Fruit fly (Drosophila melanogaster): ENCODE results near the gene mtm.

Gene mtm

DNA sequence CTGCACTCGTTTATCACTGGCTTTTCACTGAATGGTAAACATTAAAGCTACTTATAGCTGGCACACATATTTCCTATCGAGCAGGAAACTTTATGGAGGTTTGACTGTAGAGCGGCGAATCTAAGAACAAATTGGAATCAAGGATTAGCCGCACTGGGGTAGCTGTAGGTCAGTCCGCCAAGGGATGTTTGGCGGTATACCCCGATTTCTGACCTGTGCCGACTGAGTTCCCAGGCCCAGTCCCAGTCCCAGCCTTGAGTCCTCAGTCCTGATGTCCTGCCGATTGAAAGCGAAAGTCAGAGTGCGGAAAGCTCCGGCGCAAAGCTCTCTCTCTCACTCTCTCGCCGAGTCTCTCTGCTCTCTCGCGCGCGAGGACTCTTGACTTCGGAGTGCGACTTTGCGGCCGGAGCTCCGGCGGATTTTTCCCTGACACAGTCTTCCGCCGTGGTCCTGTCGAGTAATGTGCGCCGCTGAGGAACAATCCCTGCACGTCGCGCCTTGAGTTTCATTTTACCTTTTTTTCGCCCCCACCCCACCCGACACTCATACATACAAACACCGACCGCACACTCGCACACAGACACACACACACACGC lies 17.2 kb upstream of the mtm start, which contains the start of gene CG13995 (continued):
- TF ChIP-seq z (GFP tag; IDR thresholded peaks at IDR 0.05) (no peak), CG8388 (GFP tag; optimal IDR thresholded peaks at IDR 0.05) (no peak), Nf-YC (tag; optimal IDR thresholded peaks at IDR 0.05) (no peak), Atf6 (GFP tag; IDR thresholded peaks at IDR 0.05) (no peak), p53 (GFP tag; optimal IDR thresholded peaks at IDR 0.05) (no peak), Nf-YB (GFP tag; optimal IDR thresholded peaks at IDR 0.05) (no peak), Ada2b (GFP tag; IDR thresholded peaks at IDR 0.05) (no peak), CG13894 (tag; optimal IDR thresholded peaks at IDR 0.05) (peak; percentile 100), crol (GFP tag; IDR thresholded peaks at IDR 0.05) (no peak), Dp (GFP tag; optimal IDR thresholded peaks at IDR 0.05) (no peak), crc (GFP tag; optimal IDR thresholded peaks at IDR 0.05) (no peak), CG1529 (GFP tag; optimal IDR thresholded peaks at IDR 0.05) (no peak), sd (tag; optimal IDR thresholded peaks at IDR 0.05) (no peak), CG18599 (GFP tag; optimal IDR thresholded peaks at IDR 0.05) (peak; percentile 7), nmo (GFP tag; optimal IDR thresholded peaks at IDR 0.05) (no peak), Mrtf (GFP tag; IDR thresholded peaks at IDR 0.05) (no peak), Trl (optimal IDR thresholded peaks at IDR 0.05) (peak in 1 of 2 experiments; percentile 71), Trl (GFP tag; optimal IDR thresholded peaks at IDR 0.05) (no peak), Mad (GFP tag; optimal IDR thresholded peaks at IDR 0.05) (no peak), Asciz (GFP tag; optimal IDR thresholded peaks at IDR 0.05) (no peak), CG9932 (GFP tag; IDR thresholded peaks at IDR 0.05) (no peak), ap (GFP tag; IDR thresholded peaks at IDR 0.05) (no peak), CG10274 (GFP tag; optimal IDR thresholded peaks at IDR 0.05) (no peak), CG8478 (optimal IDR thresholded peaks at IDR 0.05) (no peak), row (GFP tag; IDR thresholded peaks at IDR 0.05) (peak; percentile 12; the same call in 1 of the 3 replicates), fd102C (GFP tag; optimal IDR thresholded peaks at IDR 0.05) (no peak), CG6765 (GFP tag; optimal IDR thresholded peaks at IDR 0.05) (no peak), Doc3 (GFP tag; IDR thresholded peaks at IDR 0.05; ENCODE audit: partially characterized antibody) (no peak), lola (GFP tag; optimal IDR thresholded peaks at IDR 0.05) (no peak), tll (GFP tag; optimal IDR thresholded peaks at IDR 0.05) (no peak), Elba2 (GFP tag; optimal IDR thresholded peaks at IDR 0.05) (no peak), Usf (GFP tag; optimal IDR thresholded peaks at IDR 0.05) (no peak), CG17568 (GFP tag; optimal IDR thresholded peaks at IDR 0.05) (no peak), dmrt11E (tag; optimal IDR thresholded peaks at IDR 0.05) (no peak), Deaf1 (tag; optimal IDR thresholded peaks at IDR 0.05) (peak; percentile 89), CkIIα-i1 (GFP tag; IDR thresholded peaks at IDR 0.05) (no peak), CG15514 (GFP tag; optimal IDR thresholded peaks at IDR 0.05) (peak; percentile 18), Hr51 (GFP tag; optimal IDR thresholded peaks at IDR 0.05) (peak in 1 of 2 experiments; percentile 75), sob (GFP tag; IDR thresholded peaks at IDR 0.05) (no peak), CG10543 (GFP tag; optimal IDR thresholded peaks at IDR 0.05) (no peak), pnt (GFP tag; optimal IDR thresholded peaks at IDR 0.05) (no peak), chinmo (GFP tag; IDR thresholded peaks at IDR 0.05; ENCODE audit: partially characterized antibody) (no peak), CG9797 (GFP tag; optimal IDR thresholded peaks at IDR 0.05) (no peak), nom (GFP tag; optimal IDR thresholded peaks at IDR 0.05) (peak; percentile 54), CG18619 (GFP tag; optimal IDR thresholded peaks at IDR 0.05) (no peak), org-1 (GFP tag; optimal IDR thresholded peaks at IDR 0.05) (no peak), CG3847 (GFP tag; IDR thresholded peaks at IDR 0.05) (no peak), H15 (GFP tag; IDR thresholded peaks at IDR 0.05) (no peak)

Data from whole organism, embryonic.